Fruit fly (Drosophila melanogaster) whole organism, pupa: ENCODE measurements around the gene Dhfr.

Source experiments
- CG10348 ChIP-seq: fragments of 200-800 bp; sonication (Bioruptor generic); IDR thresholded peaks from 2 replicates; pipeline ENCODE4 v1.3.6; 2022; ENCODE audit warnings: missing biosample characterization, missing genetic modification characterization
- CG15710 ChIP-seq: fragments of 200-800 bp; sonication (Bioruptor generic); optimal IDR thresholded peaks from 2 replicates; lab custom pipeline; 2018; ENCODE audit warnings: missing biosample characterization, mild to moderate bottlenecking, missing genetic modification characterization, moderate library complexity
- CG32121 ChIP-seq: fragments of 200-800 bp; sonication (Bioruptor generic); IDR thresholded peaks from 2 replicates; pipeline ENCODE4 v1.3.6; 2022; ENCODE audit warnings: missing biosample characterization, missing genetic modification characterization
- CG34367 ChIP-seq: fragments of 200-800 bp; sonication (Bioruptor generic); optimal IDR thresholded peaks from 2 replicates; lab custom pipeline; 2018; ENCODE audit warnings: missing biosample characterization, mild to moderate bottlenecking, missing genetic modification characterization
- CG4496 ChIP-seq: fragments of 200-800 bp; sonication (Bioruptor generic); IDR thresholded peaks from 3 replicates; pipeline ENCODE4 v1.3.6; 2022; ENCODE audit warnings: missing biosample characterization, missing genetic modification characterization
- CG8301 ChIP-seq: fragments of 200-800 bp; sonication (Bioruptor generic); optimal IDR thresholded peaks from 2 replicates; lab custom pipeline; 2018; ENCODE audit warnings: missing biosample characterization, mild to moderate bottlenecking, missing genetic modification characterization
- D1 ChIP-seq: fragments of 200-800 bp; sonication (Bioruptor generic); optimal IDR thresholded peaks from 2 replicates; lab custom pipeline; 2018; ENCODE audit warnings: missing biosample characterization, mild to moderate bottlenecking, missing genetic modification characterization, moderate library complexity
- EcR ChIP-seq: fragments of 200-800 bp; sonication (Bioruptor generic); optimal IDR thresholded peaks from 3 replicates; lab custom pipeline; 2019; ENCODE audit warnings: missing biosample characterization, missing genetic modification characterization, mild to moderate bottlenecking, moderate library complexity, missing genetic modification reagents
- Ets98B ChIP-seq: fragments of 200-800 bp; sonication (Bioruptor generic); IDR thresholded peaks from 2 replicates; pipeline ENCODE4 v1.3.6; 2022; ENCODE audit warnings: missing biosample characterization, missing genetic modification characterization
- Pif1A ChIP-seq: fragments of 200-800 bp; sonication (Bioruptor generic); optimal IDR thresholded peaks from 3 replicates; lab custom pipeline; 2016; ENCODE audit warnings: missing biosample characterization, missing genetic modification characterization
- Pif1B ChIP-seq: fragments of 200-800 bp; sonication (Bioruptor generic); optimal IDR thresholded peaks from 3 replicates; lab custom pipeline; 2016; ENCODE audit warnings: missing biosample characterization, missing genetic modification characterization
- fd96Ca ChIP-seq: fragments of 200-800 bp; sonication (Bioruptor generic); IDR thresholded peaks from 3 replicates; pipeline ENCODE4 v1.3.6; 2022; ENCODE audit warnings: missing biosample characterization, missing genetic modification characterization
- gl ChIP-seq: fragments of 200-800 bp; sonication (Bioruptor generic); optimal IDR thresholded peaks from 2 replicates; lab custom pipeline; 2018; ENCODE audit warnings: missing biosample characterization, mild to moderate bottlenecking, missing genetic modification characterization

DNA sequence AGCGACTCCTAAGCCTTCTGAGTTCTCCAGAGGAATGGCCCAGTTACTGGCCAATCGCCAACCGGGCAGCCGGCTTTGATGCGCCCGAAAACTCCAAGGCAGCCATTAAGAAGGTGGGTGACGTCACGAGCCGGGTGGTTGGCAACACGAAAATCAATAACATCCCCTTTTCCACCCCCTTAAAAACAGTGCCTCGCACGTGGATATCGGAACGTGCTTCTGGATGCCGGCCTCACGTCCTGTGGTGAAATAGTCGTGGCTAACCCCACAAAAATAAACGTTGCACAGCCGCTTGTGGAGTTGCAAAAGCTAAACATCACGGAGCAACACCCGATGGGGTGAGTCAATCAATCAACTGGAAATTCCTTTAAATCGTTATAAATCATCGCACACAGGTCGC is 24.4 kb upstream of the Dhfr start:
- TF ChIP-seq gl (tag; lab: Kevin White, UChicago) = no peak
- TF ChIP-seq Pif1B (GFP tag; lab: Kevin White, UChicago) = no peak
- TF ChIP-seq Pif1A (GFP tag; lab: Kevin White, UChicago) = no peak
- no peak for TF ChIP-seq D1
- TF ChIP-seq CG32121 (GFP tag; lab: Robert Waterston, UW) = no peak
- no peak for TF ChIP-seq CG10348 (GFP tag; lab: Robert Waterston, UW)
- no peak for TF ChIP-seq CG34367 (tag; lab: Kevin White, UChicago)
- TF ChIP-seq EcR (GFP tag; lab: Kevin White, UChicago) = no peak
- no peak for TF ChIP-seq CG15710 (tag; lab: Kevin White, UChicago)
- TF ChIP-seq CG8301 (tag; lab: Kevin White, UChicago) = no peak
- TF ChIP-seq CG4496 (GFP tag; lab: Robert Waterston, UW) = no peak
- no peak for TF ChIP-seq fd96Ca (GFP tag; lab: Robert Waterston, UW)
- TF ChIP-seq Ets98B (GFP tag; lab: Robert Waterston, UW) = no peak
